ENCODE assay signal across 4 fruit fly cellular contexts in the genomic region with DNA sequence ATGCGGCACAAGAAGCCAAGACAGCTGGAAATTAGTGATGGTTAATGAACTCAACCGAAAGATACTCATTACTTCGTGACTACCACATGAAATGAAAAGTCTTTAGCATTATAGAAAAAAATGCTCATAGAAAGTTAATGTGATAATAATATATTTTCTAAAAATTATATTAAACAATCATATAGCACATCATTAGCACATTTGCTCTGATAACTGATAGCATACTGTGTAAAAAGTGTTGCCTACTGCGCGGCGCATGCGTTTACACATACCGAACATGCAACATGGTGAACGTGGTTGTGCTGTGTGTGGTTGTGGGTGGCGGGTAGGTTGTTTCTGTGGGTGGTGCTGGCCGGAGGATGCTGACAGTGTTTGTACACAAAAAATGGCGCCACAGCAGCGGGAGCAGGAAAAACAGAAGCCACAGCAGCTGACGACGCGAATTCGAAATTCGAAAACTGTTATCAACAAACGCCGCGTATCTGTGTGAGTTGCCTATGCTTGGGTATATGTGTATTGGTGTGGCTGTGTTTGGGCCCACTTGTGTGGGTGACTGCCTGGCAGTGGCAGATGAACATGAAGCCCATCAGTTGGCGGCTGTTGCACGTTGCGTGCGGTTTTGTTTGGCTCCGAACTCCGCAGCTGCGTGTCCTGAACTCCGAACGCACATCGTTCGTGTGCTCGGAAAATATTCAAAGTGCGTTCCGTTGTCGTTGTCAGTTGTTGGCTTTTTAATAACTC.
A peak's percentile ranks its signal among the peaks of the same experiment; 100 is the strongest.
TF ChIP-seq lines count a peak whose summit lies in the region.

A gene (plus strand): TSS at position 604 of the 741 bp plus-strand sequence.

- TF ChIP-seq CTCF in whole organism, embryonic (GFP tag; optimal IDR thresholded peaks at IDR 0.05; lab: Kevin White, UChicago), result no peak

TF ChIP-seq in whole organism, embryonic, 481 proteins besides CTCF, POLR2A, EP300 and RAD21 (continues in another document):
- no peak for TF ChIP-seq zen2 (GFP tag; IDR thresholded peaks at IDR 0.05; lab: Robert Waterston, UW; ENCODE audit: partially characterized antibody)
- TF ChIP-seq Drgx (GFP tag; IDR thresholded peaks at IDR 0.05; lab: Robert Waterston, UW), result peak; percentile 31; the same call in 1 of the 2 replicates
- TF ChIP-seq hkb (optimal IDR thresholded peaks at IDR 0.05; lab: Kevin White, UChicago), result no peak
- TF ChIP-seq hkb (GFP tag; IDR thresholded peaks at IDR 0.05; lab: Robert Waterston, UW), result peak; percentile 63
- peak; percentile 65; the same call in 1 of the 2 replicates for TF ChIP-seq Xrp1 (GFP tag; IDR thresholded peaks at IDR 0.05; lab: Robert Waterston, UW)
- TF ChIP-seq CG16779 (GFP tag; IDR thresholded peaks at IDR 0.05; lab: Robert Waterston, UW), result no peak
- peak; percentile 37 for TF ChIP-seq Hmr (GFP tag; optimal IDR thresholded peaks at IDR 0.05; lab: Kevin White, UChicago)
- TF ChIP-seq sr (GFP tag; IDR thresholded peaks at IDR 0.05; lab: Robert Waterston, UW), result no peak
- peak; percentile 73 for TF ChIP-seq CG9215 (GFP tag; IDR thresholded peaks at IDR 0.05; lab: Robert Waterston, UW)
- TF ChIP-seq Rfx (GFP tag; IDR thresholded peaks at IDR 0.05; lab: Robert Waterston, UW), result peak; percentile 69
- no peak for TF ChIP-seq CG7271 (tag; optimal IDR thresholded peaks at IDR 0.05; lab: Kevin White, UChicago)
- 0 out of 3 replicates have a peak, but pooled peaks have one; percentile 50 for TF ChIP-seq Dbx (GFP tag; IDR thresholded peaks at IDR 0.05; lab: Robert Waterston, UW)
- peak; percentile 69 for TF ChIP-seq ewg (GFP tag; optimal IDR thresholded peaks at IDR 0.05; lab: Kevin White, UChicago)
- TF ChIP-seq nerfin-2 (GFP tag; IDR thresholded peaks at IDR 0.05; lab: Robert Waterston, UW; ENCODE audit: partially characterized antibody), result no peak
- TF ChIP-seq CG7839 (tag; optimal IDR thresholded peaks at IDR 0.05; lab: Kevin White, UChicago), result peak; percentile 59
- 0 out of 2 replicates have a peak, but pooled peaks have one; percentile 47 for TF ChIP-seq Awh (GFP tag; IDR thresholded peaks at IDR 0.05; lab: Robert Waterston, UW)
- TF ChIP-seq Ptx1 (GFP tag; IDR thresholded peaks at IDR 0.05; lab: Robert Waterston, UW), result peak; percentile 77
- peak; percentile 49 for TF ChIP-seq CG7556 (GFP tag; optimal IDR thresholded peaks at IDR 0.05; lab: Kevin White, UChicago)
- TF ChIP-seq Rx (GFP tag; IDR thresholded peaks at IDR 0.05; lab: Robert Waterston, UW), result no peak

TF ChIP-seq in whole organism, prepupa, 60 proteins besides CTCF, POLR2A, EP300 and RAD21:
- peak; percentile 58; the same call in 1 of the 3 replicates for TF ChIP-seq eg (GFP tag; IDR thresholded peaks at IDR 0.05; lab: Robert Waterston, UW)
- TF ChIP-seq CG11294 (GFP tag; IDR thresholded peaks at IDR 0.05; lab: Robert Waterston, UW), result peak; percentile 32; the same call in 1 of the 2 replicates
- TF ChIP-seq spab (GFP tag; optimal IDR thresholded peaks at IDR 0.05; lab: Kevin White, UChicago), result no peak
- TF ChIP-seq Gug (GFP tag; IDR thresholded peaks at IDR 0.05; lab: Robert Waterston, UW), result no peak; the same call in 1 of the 2 replicates
- TF ChIP-seq Eip78C (GFP tag; lab: Kevin White, UChicago), result peak; percentile 56
- TF ChIP-seq CG7368 (GFP tag; optimal IDR thresholded peaks at IDR 0.05; lab: Kevin White, UChicago), result peak; percentile 37
- TF ChIP-seq Ets96B (tag; optimal IDR thresholded peaks at IDR 0.05; lab: Kevin White, UChicago), result no peak

TF ChIP-seq in whole organism, pupa, 21 proteins besides CTCF, POLR2A, EP300 and RAD21:
- peak; percentile 32; the same call in 1 of the 2 replicates for TF ChIP-seq Ets98B (GFP tag; IDR thresholded peaks at IDR 0.05; lab: Robert Waterston, UW)
- no peak for TF ChIP-seq CG17806 (tag; optimal IDR thresholded peaks at IDR 0.05; lab: Kevin White, UChicago)
- peak; percentile 61; the same call in 1 of the 3 replicates for TF ChIP-seq CG4496 (GFP tag; IDR thresholded peaks at IDR 0.05; lab: Robert Waterston, UW)

TF ChIP-seq in whole organism, wandering third instar larva, 38 proteins besides CTCF, POLR2A, EP300 and RAD21:
- no peak for TF ChIP-seq Dif (GFP tag; optimal IDR thresholded peaks at IDR 0.05; lab: Kevin White, UChicago; ENCODE audit: partially characterized antibody)
- no peak for TF ChIP-seq sv (GFP tag; optimal IDR thresholded peaks at IDR 0.05; lab: Kevin White, UChicago)
- no peak for TF ChIP-seq brk (GFP tag; optimal IDR thresholded peaks at IDR 0.05; lab: Kevin White, UChicago)
- TF ChIP-seq br (GFP tag; optimal IDR thresholded peaks at IDR 0.05; lab: Kevin White, UChicago), result no peak
- TF ChIP-seq tai (GFP tag; optimal IDR thresholded peaks at IDR 0.05; lab: Kevin White, UChicago), result no peak
- TF ChIP-seq rgr (GFP tag; optimal IDR thresholded peaks at IDR 0.05; lab: Kevin White, UChicago), result no peak
- no peak for TF ChIP-seq CrebA (GFP tag; optimal IDR thresholded peaks at IDR 0.05; lab: Kevin White, UChicago; ENCODE audit: borderline replicate concordance)
- TF ChIP-seq Dfd (GFP tag; optimal IDR thresholded peaks at IDR 0.05; lab: Kevin White, UChicago), result no peak
- peak; percentile 20 for TF ChIP-seq fru (GFP tag; optimal IDR thresholded peaks at IDR 0.05; lab: Kevin White, UChicago)
- TF ChIP-seq CG32264 (GFP tag; optimal IDR thresholded peaks at IDR 0.05; lab: Kevin White, UChicago), result no peak
- no peak for TF ChIP-seq Sp1 (GFP tag; optimal IDR thresholded peaks at IDR 0.05; lab: Kevin White, UChicago)
- no peak for TF ChIP-seq dl (GFP tag; optimal IDR thresholded peaks at IDR 0.05; lab: Kevin White, UChicago; ENCODE audit: insufficient read depth in 1 of 2, partially characterized antibody in 2 of 2)
- no peak for TF ChIP-seq dmrt93B (GFP tag; optimal IDR thresholded peaks at IDR 0.05; lab: Kevin White, UChicago)
- TF ChIP-seq lola (GFP tag; optimal IDR thresholded peaks at IDR 0.05; lab: Kevin White, UChicago), result no peak
- TF ChIP-seq pan (optimal IDR thresholded peaks at IDR 0.05; lab: Kevin White, UChicago), result no peak
- TF ChIP-seq Hr83 (GFP tag; optimal IDR thresholded peaks at IDR 0.05; lab: Kevin White, UChicago; ENCODE audit: poor library complexity, severe bottlenecking), result no peak
- no peak for TF ChIP-seq sage (GFP tag; optimal IDR thresholded peaks at IDR 0.05; lab: Kevin White, UChicago)
- no peak for TF ChIP-seq woc (GFP tag; optimal IDR thresholded peaks at IDR 0.05; lab: Kevin White, UChicago)
- TF ChIP-seq h (GFP tag; optimal IDR thresholded peaks at IDR 0.05; lab: Kevin White, UChicago), result peak; percentile 30
- no peak for TF ChIP-seq dsf (GFP tag; optimal IDR thresholded peaks at IDR 0.05; lab: Kevin White, UChicago; ENCODE audit: borderline replicate concordance)
- TF ChIP-seq foxo (GFP tag; optimal IDR thresholded peaks at IDR 0.05; lab: Kevin White, UChicago), result peak in 1 of 2 experiments; percentile 20
- TF ChIP-seq Abd-B (GFP tag; optimal IDR thresholded peaks at IDR 0.05; lab: Kevin White, UChicago), result no peak
- no peak for TF ChIP-seq Hnf4 (GFP tag; optimal IDR thresholded peaks at IDR 0.05; lab: Kevin White, UChicago)
- TF ChIP-seq Mio (GFP tag; optimal IDR thresholded peaks at IDR 0.05; lab: Kevin White, UChicago), result no peak
